Fruit fly (Drosophila melanogaster) whole organism, embryonic: Measurements from ENCODE around the gene Oatp26F.

ENCODE experiments used
- Bgb ChIP-seq: fragments of 200-800 bp; sonication (Bioruptor generic); IDR thresholded peaks from 2 replicates; pipeline ENCODE4 v1.3.6; 2022; ENCODE audit warnings: missing biosample characterization, missing genetic modification characterization; ENCODE audit not compliant: partially characterized antibody
- CG10431 ChIP-seq: fragments of 200-800 bp; sonication (Bioruptor generic); optimal IDR thresholded peaks from 3 replicates; lab custom pipeline; 2018; ENCODE audit warnings: missing biosample characterization, mild to moderate bottlenecking, missing genetic modification characterization
- CG14014 ChIP-seq: fragments of 200-800 bp; sonication (Bioruptor generic); IDR thresholded peaks from 2 replicates; pipeline ENCODE4 v1.3.6; 2022; ENCODE audit warnings: missing biosample characterization, missing genetic modification characterization
- CG15514 ChIP-seq: fragments of 200-800 bp; sonication (Bioruptor generic); optimal IDR thresholded peaks from 3 replicates; lab custom pipeline; 2017; ENCODE audit warnings: missing biosample characterization, missing genetic modification characterization, mild to moderate bottlenecking, moderate library complexity, missing genetic modification reagents
- CG2129 ChIP-seq: fragments of 200-800 bp; sonication (Bioruptor generic); IDR thresholded peaks from 2 replicates; pipeline ENCODE4 v1.3.6; 2022; ENCODE audit warnings: missing biosample characterization, missing genetic modification characterization; ENCODE audit not compliant: partially characterized antibody
- CG31441 ChIP-seq: fragments of 200-800 bp; sonication (Bioruptor generic); IDR thresholded peaks from 2 replicates; pipeline ENCODE4 v1.3.6; 2022; ENCODE audit warnings: missing biosample characterization, missing genetic modification characterization
- CG3281 ChIP-seq: fragments of 200-800 bp; sonication (Bioruptor generic); optimal IDR thresholded peaks from 3 replicates; lab custom pipeline; 2017; ENCODE audit warnings: missing biosample characterization, mild to moderate bottlenecking, missing genetic modification characterization
- CG3847 ChIP-seq: fragments of 200-800 bp; sonication (Bioruptor generic); IDR thresholded peaks from 2 replicates; pipeline ENCODE4 v1.3.6; 2022; ENCODE audit warnings: missing biosample characterization, missing genetic modification characterization
- CG4282 ChIP-seq: fragments of 200-800 bp; sonication (Bioruptor generic); optimal IDR thresholded peaks from 2 replicates; lab custom pipeline; 2016; ENCODE audit warnings: missing biosample characterization, missing genetic modification characterization
- CG6654 ChIP-seq: fragments of 200-800 bp; sonication (Bioruptor generic); optimal IDR thresholded peaks from 2 replicates; lab custom pipeline; 2017; ENCODE audit warnings: missing biosample characterization, mild to moderate bottlenecking, missing genetic modification characterization
- CG6765 ChIP-seq: fragments of 200-800 bp; sonication (Bioruptor generic); optimal IDR thresholded peaks from 3 replicates; lab custom pipeline; 2017; ENCODE audit warnings: missing biosample characterization, mild to moderate bottlenecking, missing genetic modification characterization
- CG6791 ChIP-seq: fragments of 200-800 bp; sonication (Bioruptor generic); IDR thresholded peaks from 3 replicates; pipeline ENCODE4 v1.3.6; 2022; ENCODE audit warnings: missing biosample characterization, missing genetic modification characterization; ENCODE audit not compliant: partially characterized antibody
- CG7271 ChIP-seq: fragments of 200-800 bp; sonication (Bioruptor generic); optimal IDR thresholded peaks from 2 replicates; lab custom pipeline; 2018; ENCODE audit warnings: missing biosample characterization, mild to moderate bottlenecking, missing genetic modification characterization, moderate library complexity
- CG7357 ChIP-seq: fragments of 200-800 bp; sonication (Bioruptor generic); IDR thresholded peaks from 3 replicates; pipeline ENCODE4 v1.3.6; 2022; ENCODE audit warnings: missing biosample characterization, missing genetic modification characterization
- CG8290 ChIP-seq, 3 experiments: fragments of 200-800 bp; sonication (Bioruptor generic); optimal IDR thresholded peaks; 2 replicates each; lab custom pipeline; 2016 to 2019; ENCODE audit warnings: missing biosample characterization in 3 of 3, missing genetic modification characterization in 3 of 3, mild to moderate bottlenecking in 2 of 3, moderate library complexity in 1 of 3
- CG9817 ChIP-seq: fragments of 200-800 bp; sonication (Bioruptor generic); optimal IDR thresholded peaks from 2 replicates; lab custom pipeline; 2018; ENCODE audit warnings: missing biosample characterization, mild to moderate bottlenecking, missing genetic modification characterization, moderate library complexity
- CHES-1-like ChIP-seq: fragments of 200-800 bp; sonication (Bioruptor generic); optimal IDR thresholded peaks from 2 replicates; lab custom pipeline; 2016; ENCODE audit warnings: missing biosample characterization, missing genetic modification characterization
- CoRest ChIP-seq: fragments of 200-800 bp; sonication (Bioruptor generic); optimal IDR thresholded peaks from 3 replicates; lab custom pipeline; 2018; ENCODE audit warnings: missing biosample characterization, mild to moderate bottlenecking, missing genetic modification characterization, moderate library complexity
- Dad ChIP-seq: fragments of 200-800 bp; sonication (Bioruptor generic); optimal IDR thresholded peaks from 3 replicates; lab custom pipeline; 2016; ENCODE audit warnings: missing biosample characterization, missing genetic modification characterization
- Dek ChIP-seq: fragments of 200-800 bp; sonication (Bioruptor generic); optimal IDR thresholded peaks from 3 replicates; lab custom pipeline; 2019; ENCODE audit warnings: missing biosample characterization, mild to moderate bottlenecking, missing genetic modification characterization, moderate library complexity
- Dp ChIP-seq: fragments of 200-800 bp; sonication (Bioruptor generic); optimal IDR thresholded peaks from 2 replicates; lab custom pipeline; 2018; ENCODE audit warnings: missing biosample characterization, mild to moderate bottlenecking, missing genetic modification characterization, moderate library complexity
- E2f2 ChIP-seq: fragments of 200-800 bp; sonication (Bioruptor generic); IDR thresholded peaks from 2 replicates; pipeline ENCODE4 v1.3.6; 2022; ENCODE audit warnings: missing biosample characterization, missing genetic modification characterization
- Hand ChIP-seq: fragments of 200-800 bp; sonication (Bioruptor generic); optimal IDR thresholded peaks from 2 replicates; lab custom pipeline; 2017; ENCODE audit warnings: mild to moderate bottlenecking, missing biosample characterization, missing genetic modification reagents, missing genetic modification characterization
- Hey ChIP-seq: fragments of 200-800 bp; sonication (Bioruptor generic); optimal IDR thresholded peaks from 3 replicates; lab custom pipeline; 2018; ENCODE audit warnings: missing biosample characterization, mild to moderate bottlenecking, missing genetic modification characterization
- Hsf ChIP-seq: fragments of 200-800 bp; sonication (Bioruptor generic); optimal IDR thresholded peaks from 3 replicates; lab custom pipeline; 2016; ENCODE audit warnings: missing biosample characterization, missing genetic modification characterization
- Lhr ChIP-seq: fragments of 200-800 bp; sonication (Bioruptor generic); optimal IDR thresholded peaks from 3 replicates; lab custom pipeline; 2017; ENCODE audit warnings: mild to moderate bottlenecking, missing biosample characterization, missing genetic modification reagents, missing genetic modification characterization
- Med ChIP-seq: fragments of 200-800 bp; sonication (Bioruptor generic); peaks from one replicate; lab custom pipeline; 2016; ENCODE audit warnings: missing biosample characterization, missing genetic modification characterization, mild to moderate bottlenecking, inconsistent platforms, moderate library complexity
- Pdp1 ChIP-seq, 2 experiments: fragments of 200-800 bp; sonication (Bioruptor generic); optimal IDR thresholded peaks; 3 replicates each; lab custom pipeline; 2016; ENCODE audit warnings: missing biosample characterization in 2 of 2, missing genetic modification characterization in 2 of 2, mild to moderate bottlenecking in 1 of 2, moderate library complexity in 1 of 2
- Spps ChIP-seq: fragments of 200-800 bp; sonication (Bioruptor generic); optimal IDR thresholded peaks from 2 replicates; lab custom pipeline; 2018; ENCODE audit warnings: missing biosample characterization, mild to moderate bottlenecking, missing genetic modification characterization
- Usf ChIP-seq: fragments of 200-800 bp; sonication (Bioruptor generic); optimal IDR thresholded peaks from 2 replicates; lab custom pipeline; 2017; ENCODE audit warnings: missing genotype, missing biosample characterization, missing genetic modification characterization
- bowl ChIP-seq: fragments of 200-800 bp; sonication (Bioruptor generic); IDR thresholded peaks from 2 replicates; pipeline ENCODE4 v1.3.6; 2022; ENCODE audit warnings: missing biosample characterization, missing genetic modification characterization
- cad ChIP-seq: fragments of >200 bp; optimal IDR thresholded peaks from 2 replicates; lab custom pipeline; 2017; ENCODE audit warnings: missing biosample characterization, missing genetic modification characterization
- ci ChIP-seq: fragments of 200-800 bp; sonication (Bioruptor generic); IDR thresholded peaks from 3 replicates; pipeline ENCODE4 v1.3.6; 2022; ENCODE audit warnings: missing biosample characterization, missing genetic modification characterization
- crol ChIP-seq: fragments of 200-800 bp; sonication (Bioruptor generic); IDR thresholded peaks from 2 replicates; pipeline ENCODE4 v1.3.6; 2022; ENCODE audit warnings: missing biosample characterization, missing genetic modification characterization
- cwo ChIP-seq: fragments of 200-800 bp; sonication (Bioruptor generic); optimal IDR thresholded peaks from 3 replicates; lab custom pipeline; 2017; ENCODE audit warnings: missing biosample characterization, missing genetic modification characterization, mild to moderate bottlenecking, moderate library complexity, missing genetic modification reagents
- dm ChIP-seq: fragments of 200-800 bp; sonication (Bioruptor generic); optimal IDR thresholded peaks from 3 replicates; lab custom pipeline; 2016; ENCODE audit warnings: missing biosample characterization, missing genetic modification characterization
- gfzf ChIP-seq: fragments of 200-800 bp; sonication (Bioruptor generic); optimal IDR thresholded peaks from 2 replicates; lab custom pipeline; 2016; ENCODE audit warnings: missing biosample characterization, mild to moderate bottlenecking, missing genetic modification characterization, moderate library complexity
- h ChIP-seq: fragments of >200 bp; optimal IDR thresholded peaks from 2 replicates; lab custom pipeline; 2017
- kah ChIP-seq: fragments of 200-800 bp; sonication (Bioruptor generic); optimal IDR thresholded peaks from 2 replicates; lab custom pipeline; 2018; ENCODE audit warnings: missing biosample characterization, mild to moderate bottlenecking, missing genetic modification characterization
- otp ChIP-seq: fragments of 200-800 bp; sonication (Bioruptor generic); IDR thresholded peaks from 3 replicates; pipeline ENCODE4, ENCODE4 v1.3.6; 2022; ENCODE audit warnings: missing biosample characterization, missing genetic modification characterization
- pros ChIP-seq: fragments of 200-800 bp; sonication (Bioruptor generic); optimal IDR thresholded peaks from 3 replicates; lab custom pipeline; 2019; ENCODE audit warnings: missing biosample characterization, mild to moderate bottlenecking, missing genetic modification characterization, moderate library complexity
- sens ChIP-seq: fragments of 200-800 bp; sonication (Bioruptor generic); peaks from one replicate; lab custom pipeline; 2016; ENCODE audit warnings: missing biosample characterization, missing genetic modification characterization
- tup ChIP-seq: fragments of 200-800 bp; sonication (Bioruptor generic); optimal IDR thresholded peaks from 2 replicates; lab custom pipeline; 2016; ENCODE audit warnings: missing biosample characterization, mild to moderate bottlenecking, missing genetic modification characterization, moderate library complexity
- wdn ChIP-seq: fragments of 200-800 bp; sonication (Bioruptor generic); IDR thresholded peaks from 2 replicates; pipeline ENCODE4 v1.3.6; 2022; ENCODE audit warnings: missing biosample characterization, missing genetic modification characterization

The Oatp26F gene

DNA sequence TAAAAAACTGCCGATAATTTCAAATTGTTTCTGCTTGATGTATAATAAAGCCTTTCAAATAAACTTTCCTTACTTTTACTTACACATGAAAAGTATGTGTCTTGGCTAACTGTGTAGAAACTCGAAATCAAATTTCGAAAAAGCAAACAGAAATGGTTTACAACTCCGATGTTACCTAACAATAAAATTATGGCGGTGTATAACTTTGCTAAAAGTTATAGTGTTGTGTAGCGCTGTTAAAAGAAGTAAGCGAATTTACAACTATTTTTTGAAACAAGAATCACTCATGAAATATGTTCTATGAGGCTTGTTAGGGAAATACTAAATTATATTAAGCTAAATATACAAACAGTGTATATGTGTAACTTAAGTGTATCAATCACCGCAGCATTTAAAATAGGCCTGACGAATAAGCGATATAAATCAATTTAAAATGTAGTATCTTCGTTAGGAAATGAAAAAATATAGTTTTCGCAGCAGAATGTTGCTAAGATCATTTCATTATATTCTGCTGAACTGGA, 9.5 kb downstream of the Oatp26F start, which contains the start of gene CG34345 (continued):
- TF ChIP-seq CG7357 (no peak), CoRest (tag; lab: Kevin White, UChicago) (peak; percentile 47), Med (peak; percentile 90), gfzf (GFP tag; lab: Kevin White, UChicago) (peak; percentile 47), CG31441 (GFP tag; lab: Robert Waterston, UW) (no peak), CG9817 (tag; lab: Kevin White, UChicago) (peak; percentile 4), bowl (GFP tag; lab: Robert Waterston, UW) (no peak), CG15514 (GFP tag; lab: Kevin White, UChicago) (peak; percentile 36)

dm6 chr2L:6622031-6622430, 10.2 kb downstream of the Oatp26F start:
- no peak for TF ChIP-seq CG4282
- no peak for TF ChIP-seq ci (GFP tag; lab: Robert Waterston, UW)
- no peak for TF ChIP-seq wdn (GFP tag; lab: Robert Waterston, UW)
- no peak for TF ChIP-seq kah (GFP tag; lab: Kevin White, UChicago)
- TF ChIP-seq Bgb (GFP tag; lab: Robert Waterston, UW) = no peak
- TF ChIP-seq Dad = no peak
- TF ChIP-seq h (lab: Kevin White, UChicago) = no peak
- TF ChIP-seq CG15514 (GFP tag; lab: Kevin White, UChicago) = no peak
- no peak for TF ChIP-seq CG6654 (GFP tag; lab: Kevin White, UChicago)
- no peak for TF ChIP-seq CG2129 (GFP tag; lab: Robert Waterston, UW)
- no peak for TF ChIP-seq CG7271 (tag; lab: Kevin White, UChicago)
- TF ChIP-seq pros (GFP tag; lab: Kevin White, UChicago) = no peak
- TF ChIP-seq crol (GFP tag; lab: Robert Waterston, UW) = no peak
- no peak for TF ChIP-seq Lhr (GFP tag; lab: Kevin White, UChicago)
- no peak for TF ChIP-seq CHES-1-like (GFP tag; lab: Kevin White, UChicago)
- TF ChIP-seq Hsf (GFP tag; lab: Kevin White, UChicago) = no peak
- no peak for TF ChIP-seq Hand (GFP tag; lab: Kevin White, UChicago)
- TF ChIP-seq CG6765 (GFP tag; lab: Kevin White, UChicago) = no peak
- no peak for TF ChIP-seq Dp (GFP tag; lab: Kevin White, UChicago)
- TF ChIP-seq, all 482 proteins: peak for 0

DNA sequence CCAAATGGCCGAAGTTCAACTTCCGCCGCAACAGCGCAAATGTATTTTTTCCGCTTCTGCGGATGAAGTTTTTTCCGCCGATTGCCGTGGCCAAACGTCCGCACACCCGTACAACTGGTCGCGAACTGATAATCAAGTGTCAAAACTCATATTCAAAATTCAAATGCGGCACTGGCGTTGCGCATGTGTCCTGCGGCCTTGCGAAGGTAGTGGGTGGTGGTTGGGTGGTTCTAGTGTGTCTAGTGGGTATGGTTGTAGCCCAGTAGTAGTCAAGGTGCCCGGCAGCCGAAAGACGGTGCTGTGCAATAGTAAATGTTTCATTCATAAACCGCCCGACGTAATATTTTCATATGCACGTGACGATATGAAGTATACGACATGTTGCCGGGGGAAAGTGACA, 10.6 kb downstream of the Oatp26F start, which contains the start of gene DIP-iota:
DIP-iota (minus strand) TSS at position 101 of the 400 bp plus-strand sequence.
- TF ChIP-seq cad = no peak
- TF ChIP-seq CG10431 (GFP tag; lab: Kevin White, UChicago) = no peak
- TF ChIP-seq otp = no peak
- no peak for TF ChIP-seq CG3281 (GFP tag; lab: Kevin White, UChicago)
- TF ChIP-seq CG6791 = no peak
- TF ChIP-seq Dek = no peak
- TF ChIP-seq CG9817 (tag; lab: Kevin White, UChicago) = no peak
- TF ChIP-seq CG3847 (GFP tag; lab: Robert Waterston, UW) = no peak
- TF ChIP-seq CG6654 (GFP tag; lab: Kevin White, UChicago) = no peak
- TF ChIP-seq, all 482 proteins: peak for 0

DNA sequence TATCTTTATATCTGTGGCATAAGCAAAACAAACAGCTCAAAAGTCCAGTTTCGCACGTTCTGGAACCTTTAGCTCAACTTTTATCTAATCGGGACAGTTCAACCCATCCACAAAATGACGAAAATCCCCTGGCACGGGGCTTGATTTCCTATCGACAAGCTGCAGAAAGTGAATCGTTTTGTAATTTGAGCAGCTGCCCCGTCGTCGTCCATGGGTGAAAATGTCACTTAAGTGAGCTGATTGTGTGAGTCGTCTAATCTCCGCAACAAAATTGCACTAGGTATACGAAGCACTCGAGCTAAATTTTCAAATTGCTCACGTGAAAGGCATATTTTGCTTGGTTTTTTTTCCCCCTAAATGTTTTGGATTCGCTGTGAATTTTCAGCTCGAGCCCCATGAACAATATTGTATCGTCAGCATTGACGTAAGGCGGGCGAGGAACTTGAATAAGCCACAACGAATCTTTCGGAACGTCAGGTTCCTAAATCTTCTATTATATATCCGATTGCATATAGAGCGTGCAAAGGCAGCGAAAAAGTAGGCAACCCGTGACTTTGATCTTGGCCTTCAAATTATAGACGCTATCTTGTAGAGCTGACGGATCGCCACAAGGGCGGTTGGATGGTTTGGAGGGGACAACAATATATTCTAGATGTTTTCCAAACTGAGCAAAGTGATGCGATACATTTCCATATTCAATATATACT, 17.8 kb downstream of the Oatp26F start:
- TF ChIP-seq dm (GFP tag; lab: Kevin White, UChicago) = no peak
- TF ChIP-seq Usf = no peak
- peak; percentile 52 for TF ChIP-seq sens (GFP tag; lab: Kevin White, UChicago)
- peak in 1 of 2 experiments; percentile 19 for TF ChIP-seq Pdp1 (GFP tag; optimal IDR thresholded peaks at IDR 0.05; lab: Kevin White, UChicago)
- TF ChIP-seq CG14014 (GFP tag; lab: Robert Waterston, UW) = no peak
- no peak for TF ChIP-seq Spps (tag; lab: Kevin White, UChicago)
- TF ChIP-seq cwo (GFP tag; lab: Kevin White, UChicago) = peak; percentile 4
- TF ChIP-seq CG3281 (GFP tag; lab: Kevin White, UChicago) = no peak
- no peak for TF ChIP-seq tup (GFP tag; lab: Kevin White, UChicago)
- TF ChIP-seq Med = peak; percentile 7
- peak; percentile 57 for TF ChIP-seq Hey (tag; lab: Kevin White, UChicago)
- TF ChIP-seq E2f2 (GFP tag; lab: Robert Waterston, UW) = no peak
- TF ChIP-seq CG8290 (GFP tag; optimal IDR thresholded peaks at IDR 0.05; lab: Kevin White, UChicago) = no peak
- TF ChIP-seq CG8290 (tag; optimal IDR thresholded peaks at IDR 0.05; lab: Kevin White, UChicago) = no peak
